Worm (Caenorhabditis elegans): ENCODE results near the gene rbm-7.

The rbm-7 gene

DNA sequence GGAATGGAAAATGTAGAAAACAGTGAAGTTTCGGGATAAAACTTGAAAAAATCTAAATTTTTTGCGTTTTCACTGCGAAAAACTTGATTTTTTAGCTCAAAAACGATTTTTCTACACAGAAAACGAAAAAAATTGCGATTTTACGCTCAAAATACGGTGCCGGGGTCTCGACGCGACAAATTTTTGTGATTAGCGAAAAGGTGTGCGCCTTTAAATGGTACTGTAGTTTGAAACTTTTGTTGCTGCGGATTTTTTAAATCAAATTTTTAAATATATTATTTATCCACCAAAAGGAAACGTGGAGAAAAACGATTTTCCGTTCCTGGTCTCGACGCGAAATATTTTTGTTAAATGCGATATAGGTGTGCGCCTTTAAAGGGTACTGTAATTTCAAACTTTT lies 24.4 kb downstream of the rbm-7 start:
- TF ChIP-seq fkh-10 (GFP tag; optimal IDR thresholded peaks at IDR 0.05) (no peak), hlh-6 (tag; optimal IDR thresholded peaks at IDR 0.05) (no peak)

DNA sequence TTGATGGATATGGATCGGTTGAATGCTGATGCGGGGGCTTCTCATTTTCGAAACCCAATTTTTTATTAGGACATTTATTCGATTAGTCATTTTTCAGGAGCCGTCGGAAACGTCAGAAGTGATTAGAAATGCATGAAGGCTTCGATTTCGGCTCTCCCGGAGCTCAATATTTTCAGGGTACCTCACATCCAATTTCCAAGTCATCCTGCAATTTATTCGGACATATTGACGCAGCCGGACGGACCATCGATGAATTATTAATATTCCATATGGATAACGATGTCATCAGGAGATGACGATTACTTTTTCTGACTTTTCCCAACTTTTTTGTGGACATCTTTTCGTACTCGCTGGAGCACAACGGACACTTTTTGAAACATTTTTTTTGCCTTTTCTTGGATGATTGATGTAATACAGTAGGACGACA lies 25.0 kb downstream of the rbm-7 start:
- TF ChIP-seq ama-1 (optimal IDR thresholded peaks at IDR 0.05), result peak; percentile 71
- TF ChIP-seq unc-42 (tag; optimal IDR thresholded peaks at IDR 0.05), result no peak

DNA sequence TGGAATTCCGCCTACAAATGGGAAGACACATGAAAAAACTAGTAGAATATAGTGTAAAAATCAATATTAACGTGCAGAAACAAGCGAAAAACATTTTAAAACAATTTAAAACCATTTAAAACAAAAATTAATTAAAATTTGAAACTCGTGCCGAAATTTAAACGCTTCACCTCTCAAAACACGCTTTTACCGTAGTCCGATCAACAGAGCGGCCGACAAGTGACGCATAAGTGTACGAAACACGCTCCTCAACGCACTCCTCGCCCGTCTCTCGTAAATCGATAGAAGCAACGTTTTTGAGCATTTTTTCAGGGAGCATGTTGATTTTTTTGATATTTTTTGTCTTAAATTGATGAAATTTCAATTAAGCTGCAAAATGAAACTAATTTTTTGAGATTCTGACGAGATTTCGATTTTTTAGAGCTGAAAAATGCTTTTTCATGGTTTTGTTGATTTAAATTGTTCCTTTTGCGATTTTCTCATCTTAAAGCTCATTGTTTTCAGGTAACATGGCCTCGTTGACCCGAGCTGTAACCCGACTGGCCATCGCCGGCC lies 26.6 kb downstream of the rbm-7 start, which contains the start of gene cox-5A:
TSS of gene cox-5A (plus strand) at position 505 of the 555 bp plus-strand sequence.
- TF ChIP-seq unc-3 (GFP tag; conservative IDR thresholded peaks at IDR 0.05) (no peak), unc-3 (tag; optimal IDR thresholded peaks at IDR 0.05) (peak; percentile 24), ceh-19 (GFP tag; optimal IDR thresholded peaks at IDR 0.05) (peak; percentile 38), sdc-2 (tag; optimal IDR thresholded peaks at IDR 0.05) (peak; percentile 21), nfya-1 (tag; optimal IDR thresholded peaks at IDR 0.05) (peak; percentile 99), rnt-1 (tag; optimal IDR thresholded peaks at IDR 0.05) (peak; percentile 87), ceh-48 (tag; optimal IDR thresholded peaks at IDR 0.05) (peak; percentile 86), mec-3 (tag; optimal IDR thresholded peaks at IDR 0.05; ENCODE audit: borderline replicate concordance) (no peak), ceh-14 (tag; optimal IDR thresholded peaks at IDR 0.05) (peak; percentile 92), elt-2 (tag; optimal IDR thresholded peaks at IDR 0.05) (peak; percentile 65), pat-9 (tag; optimal IDR thresholded peaks at IDR 0.05) (peak; percentile 41), ama-1 (optimal IDR thresholded peaks at IDR 0.05) (no peak), ceh-30 (tag; optimal IDR thresholded peaks at IDR 0.05) (peak; percentile 86), tbx-7 (tag; optimal IDR thresholded peaks at IDR 0.05) (no peak), syd-9 (tag; optimal IDR thresholded peaks at IDR 0.05) (peak; percentile 32), nhr-232 (tag; optimal IDR thresholded peaks at IDR 0.05) (no peak), sox-4 (tag; optimal IDR thresholded peaks at IDR 0.05) (no peak), ceh-45 (GFP tag; IDR thresholded peaks at IDR 0.05) (0 out of 2 replicates have a peak, but pooled peaks have one; percentile 31), hlh-30 (tag; optimal IDR thresholded peaks at IDR 0.05; ENCODE audit: insufficient read depth) (peak; percentile 82), dve-1 (tag; optimal IDR thresholded peaks at IDR 0.05) (peak; percentile 77), odd-2 (tag; optimal IDR thresholded peaks at IDR 0.05) (no peak), pax-1 (tag; optimal IDR thresholded peaks at IDR 0.05) (peak; percentile 81), hlh-6 (tag; optimal IDR thresholded peaks at IDR 0.05) (peak; percentile 58), pha-4 (tag; optimal IDR thresholded peaks at IDR 0.05) (no peak), madf-2 (tag; optimal IDR thresholded peaks at IDR 0.05) (peak; percentile 52), hlh-15 (tag; optimal IDR thresholded peaks at IDR 0.05) (peak; percentile 20), pros-1 (tag; optimal IDR thresholded peaks at IDR 0.05) (peak; percentile 11), C38D4.7 (GFP tag; optimal IDR thresholded peaks at IDR 0.05) (no peak), npax-4 (tag; optimal IDR thresholded peaks at IDR 0.05) (peak; percentile 28), hlh-8 (tag; optimal IDR thresholded peaks at IDR 0.05) (no peak), sox-2 (GFP tag; IDR thresholded peaks at IDR 0.05) (peak; percentile 96), C08G9.2 (tag; optimal IDR thresholded peaks at IDR 0.05) (peak; percentile 43), lim-6 (tag; optimal IDR thresholded peaks at IDR 0.05) (peak; percentile 71), ztf-16 (tag; optimal IDR thresholded peaks at IDR 0.05) (peak; percentile 88), dmd-4 (tag; optimal IDR thresholded peaks at IDR 0.05; ENCODE audit: borderline replicate concordance) (no peak), ref-2 (tag; optimal IDR thresholded peaks at IDR 0.05) (peak; percentile 90), ceh-34 (tag; optimal IDR thresholded peaks at IDR 0.05) (peak; percentile 91), unc-55 (GFP tag; optimal IDR thresholded peaks at IDR 0.05) (peak; percentile 78), eyg-1 (tag; optimal IDR thresholded peaks at IDR 0.05) (no peak), ahr-1 (tag; optimal IDR thresholded peaks at IDR 0.05) (peak; percentile 31), ceh-22 (tag; optimal IDR thresholded peaks at IDR 0.05) (peak; percentile 38), fax-1 (tag; optimal IDR thresholded peaks at IDR 0.05) (no peak), lin-11 (tag; optimal IDR thresholded peaks at IDR 0.05) (peak; percentile 24), K02D7.2 (tag; optimal IDR thresholded peaks at IDR 0.05) (peak; percentile 91), pqm-1 (tag; optimal IDR thresholded peaks at IDR 0.05) (peak; percentile 59), ets-4 (tag; optimal IDR thresholded peaks at IDR 0.05) (peak; percentile 61), hlh-13 (GFP tag; optimal IDR thresholded peaks at IDR 0.05) (no peak)
